Worm (Caenorhabditis elegans) whole organism, mixed stage, embryonic: ENCODE results near the gene oac-31.

Source experiments
- M03D4.4 ChIP-seq: sonication (generic microtip); optimal IDR thresholded peaks from 2 replicates; lab custom pipeline; 2017; ENCODE audit warnings: mild to moderate bottlenecking, missing genetic modification characterization, missing compliant biosample characterization
- bed-3 ChIP-seq: fragments of 200-800 bp; sonication (Bioruptor generic); optimal IDR thresholded peaks from 3 replicates; lab custom pipeline; 2018; ENCODE audit warnings: mild to moderate bottlenecking, missing genetic modification characterization, moderate library complexity, missing compliant biosample characterization
- blmp-1 ChIP-seq: fragments of 150-350 bp; optimal IDR thresholded peaks from 2 replicates; lab custom pipeline; 2014; ENCODE audit warnings: missing biosample characterization, missing genetic modification characterization
- ceh-43 ChIP-seq: fragments of 200-800 bp; sonication (Bioruptor generic); optimal IDR thresholded peaks from 2 replicates; lab custom pipeline; 2018; ENCODE audit warnings: mild to moderate bottlenecking, missing genetic modification characterization, moderate library complexity, missing compliant biosample characterization
- ceh-83 ChIP-seq: fragments of 200-800 bp; sonication (Bioruptor generic); optimal IDR thresholded peaks from 2 replicates; lab custom pipeline; 2018; ENCODE audit warnings: mild to moderate bottlenecking, missing genetic modification characterization, missing compliant biosample characterization
- ces-1 ChIP-seq: fragments of 150-350 bp; optimal IDR thresholded peaks from 2 replicates; lab custom pipeline; 2014; ENCODE audit warnings: missing biosample characterization, missing genetic modification reagents, missing genetic modification characterization
- cnd-1 ChIP-seq: fragments of 200-800 bp; sonication (Bioruptor generic); optimal IDR thresholded peaks from 2 replicates; lab custom pipeline; 2018; ENCODE audit warnings: mild to moderate bottlenecking, missing genetic modification characterization, missing compliant biosample characterization
- drap-1 ChIP-seq: fragments of 200-800 bp; sonication (Bioruptor generic); optimal IDR thresholded peaks from 3 replicates; lab custom pipeline; 2018; ENCODE audit warnings: mild to moderate bottlenecking, missing genetic modification characterization, missing compliant biosample characterization
- elt-1 ChIP-seq: sonication (generic microtip); optimal IDR thresholded peaks from 2 replicates; lab custom pipeline; 2017; ENCODE audit warnings: missing genetic modification characterization, mild to moderate bottlenecking, missing compliant biosample characterization, antibody characterized with exemption, moderate library complexity, borderline replicate concordance; ENCODE audit not compliant: insufficient read depth
- flh-1 ChIP-seq: fragments of 200-800 bp; sonication (Bioruptor generic); optimal IDR thresholded peaks from 2 replicates; lab custom pipeline; 2018; ENCODE audit warnings: mild to moderate bottlenecking, missing genetic modification characterization, moderate library complexity, missing compliant biosample characterization
- ham-2 ChIP-seq: fragments of 200-800 bp; sonication (Bioruptor generic); optimal IDR thresholded peaks from 2 replicates; lab custom pipeline; 2018; ENCODE audit warnings: mild to moderate bottlenecking, missing genetic modification characterization, missing compliant biosample characterization
- hlh-1 ChIP-seq: fragments of 150-350 bp; optimal IDR thresholded peaks from 2 replicates; lab custom pipeline; 2014; ENCODE audit warnings: missing biosample characterization, missing genetic modification reagents, missing genetic modification characterization
- lin-13 ChIP-seq: fragments of 150-350 bp; optimal IDR thresholded peaks from 2 replicates; lab custom pipeline; 2014; ENCODE audit warnings: missing biosample characterization, missing genetic modification characterization
- lin-32 ChIP-seq: fragments of 200-800 bp; sonication (Bioruptor generic); optimal IDR thresholded peaks from 2 replicates; lab custom pipeline; 2018; ENCODE audit warnings: mild to moderate bottlenecking, missing genetic modification characterization, missing compliant biosample characterization
- mab-5 ChIP-seq: fragments of 150-350 bp; optimal IDR thresholded peaks from 2 replicates; lab custom pipeline; 2014; ENCODE audit warnings: missing biosample characterization, missing genetic modification characterization
- mep-1 ChIP-seq: fragments of 150-350 bp; optimal IDR thresholded peaks from 2 replicates; lab custom pipeline; 2017; ENCODE audit warnings: missing biosample characterization, missing genetic modification reagents, missing genetic modification characterization, inconsistent platforms
- mls-2 ChIP-seq: sonication (generic microtip); optimal IDR thresholded peaks from 2 replicates; lab custom pipeline; 2016; ENCODE audit warnings: mild to moderate bottlenecking, missing genetic modification characterization, moderate library complexity, missing compliant biosample characterization
- nhr-12 ChIP-seq: fragments of 150-350 bp; optimal IDR thresholded peaks from 2 replicates; lab custom pipeline; 2014; ENCODE audit warnings: missing biosample characterization, missing genetic modification characterization
- nhr-2 ChIP-seq: fragments of 150-350 bp; optimal IDR thresholded peaks from 2 replicates; lab custom pipeline; 2014; ENCODE audit warnings: missing biosample characterization, missing genetic modification characterization
- nhr-237 ChIP-seq: fragments of 150-350 bp; optimal IDR thresholded peaks from 2 replicates; lab custom pipeline; 2014; ENCODE audit warnings: missing biosample characterization, missing genetic modification characterization
- nhr-28 ChIP-seq: fragments of 150-350 bp; optimal IDR thresholded peaks from 2 replicates; lab custom pipeline; 2014; ENCODE audit warnings: missing biosample characterization, missing genetic modification characterization
- nhr-76 ChIP-seq: sonication (generic microtip); optimal IDR thresholded peaks from 2 replicates; lab custom pipeline; 2017; ENCODE audit warnings: missing biosample characterization, missing genetic modification characterization
- pha-4 ChIP-seq: fragments of 150-350 bp; optimal IDR thresholded peaks from 2 replicates; lab custom pipeline; 2018; ENCODE audit warnings: missing biosample characterization, missing genetic modification reagents, missing genetic modification characterization
- snpc-4 ChIP-seq: fragments of 150-350 bp; optimal IDR thresholded peaks from 2 replicates; lab custom pipeline; 2014; ENCODE audit warnings: missing biosample characterization, missing genetic modification characterization
- sptf-1 ChIP-seq: sonication (generic microtip); optimal IDR thresholded peaks from 2 replicates; lab custom pipeline; 2017; ENCODE audit warnings: mild to moderate bottlenecking, missing genetic modification characterization, moderate library complexity, missing compliant biosample characterization
- tbx-8 ChIP-seq: fragments of 200-800 bp; sonication (Bioruptor generic); optimal IDR thresholded peaks from 2 replicates; lab custom pipeline; 2018; ENCODE audit warnings: mild to moderate bottlenecking, missing genetic modification characterization, moderate library complexity, missing compliant biosample characterization
- unc-120 ChIP-seq: sonication (generic microtip); optimal IDR thresholded peaks from 2 replicates; lab custom pipeline; 2017; ENCODE audit warnings: missing genetic modification characterization, missing compliant biosample characterization; ENCODE audit not compliant: poor library complexity, severe bottlenecking
- unc-39 ChIP-seq: fragments of 150-350 bp; optimal IDR thresholded peaks from 2 replicates; lab custom pipeline; 2014; ENCODE audit warnings: missing biosample characterization, missing genetic modification characterization
- unc-62 ChIP-seq: fragments of 150-350 bp; optimal IDR thresholded peaks from 2 replicates; lab custom pipeline; 2014; ENCODE audit warnings: missing biosample characterization, missing genetic modification reagents, missing genetic modification characterization
- zip-8 ChIP-seq: fragments of 150-350 bp; optimal IDR thresholded peaks from 2 replicates; lab custom pipeline; 2014; ENCODE audit warnings: missing biosample characterization, missing genetic modification characterization
- ztf-11 ChIP-seq: fragments of 150-350 bp; optimal IDR thresholded peaks from 2 replicates; lab custom pipeline; 2014; ENCODE audit warnings: missing biosample characterization, missing genetic modification characterization

The oac-31 gene

ce11 chrV:1578572-1579230, 37.0 kb upstream of the oac-31 start:
- TF ChIP-seq cnd-1 (tag; lab: Kevin White, UChicago): peak; percentile 26
- no peak for TF ChIP-seq hlh-1 (tag; lab: Kevin White, UChicago)
- peak; percentile 88 for TF ChIP-seq nhr-2 (tag; lab: Kevin White, UChicago)
- peak; percentile 65 for TF ChIP-seq ham-2 (GFP tag; lab: Kevin White, UChicago)
- TF ChIP-seq M03D4.4 (tag; lab: Kevin White, UChicago): peak; percentile 23
- peak; percentile 34 for TF ChIP-seq ztf-11 (tag; lab: Kevin White, UChicago)
- TF ChIP-seq unc-39: no peak
- TF ChIP-seq zip-8 (tag; lab: Kevin White, UChicago): peak; percentile 87

DNA sequence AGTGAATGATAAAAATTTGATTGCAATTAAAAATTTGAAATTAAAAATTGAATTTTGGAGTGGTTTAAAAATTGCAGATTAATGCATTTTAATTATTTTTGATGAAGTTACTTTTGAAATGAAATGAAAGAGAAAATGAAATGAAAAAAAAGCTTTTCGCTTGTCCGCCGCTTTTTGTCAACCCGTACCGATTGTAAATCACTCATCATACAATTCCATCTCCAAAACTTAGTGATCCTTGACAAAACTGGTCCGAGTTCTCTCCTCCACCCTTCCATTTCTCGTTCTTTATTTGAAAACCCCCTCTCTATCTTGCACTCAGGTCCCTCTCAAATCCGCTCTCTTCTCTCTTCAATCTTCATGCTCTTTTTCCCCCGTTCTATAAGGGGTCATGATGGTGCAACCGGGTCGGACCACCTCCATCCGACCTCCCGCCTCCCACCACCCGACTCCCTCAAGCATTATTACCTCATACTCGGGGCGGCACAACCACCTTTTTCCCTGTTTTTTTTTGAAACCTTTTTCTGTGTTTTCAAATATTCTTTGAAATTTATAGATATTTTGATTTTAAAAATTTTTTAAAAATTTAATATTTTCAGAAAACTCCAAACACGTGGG, 35.5 kb upstream of the oac-31 start:
- TF ChIP-seq pha-4 (tag; lab: Kevin White, UChicago) (no peak), lin-32 (GFP tag; lab: Kevin White, UChicago) (no peak), drap-1 (GFP tag; lab: Kevin White, UChicago) (no peak), mls-2 (tag; lab: Kevin White, UChicago) (no peak), M03D4.4 (tag; lab: Kevin White, UChicago) (peak; percentile 49), unc-62 (no peak), ceh-83 (GFP tag; lab: Kevin White, UChicago) (peak; percentile 32), nhr-237 (tag; lab: Kevin White, UChicago) (no peak), ceh-43 (peak; percentile 24), nhr-2 (tag; lab: Kevin White, UChicago) (peak; percentile 72), elt-1 (tag; lab: Kevin White, UChicago) (no peak)

- TF ChIP-seq snpc-4 (tag; lab: Kevin White, UChicago) (no peak), ces-1 (no peak), drap-1 (GFP tag; lab: Kevin White, UChicago) (no peak), tbx-8 (GFP tag; lab: Kevin White, UChicago) (no peak), sptf-1 (tag; lab: Kevin White, UChicago) (no peak), M03D4.4 (tag; lab: Kevin White, UChicago) (peak; percentile 44), mab-5 (tag; lab: Kevin White, UChicago) (peak; percentile 8), flh-1 (GFP tag; lab: Kevin White, UChicago) (no peak), unc-120 (tag; lab: Kevin White, UChicago) (peak; percentile 46), nhr-76 (tag; lab: Kevin White, UChicago) (no peak), mep-1 (tag; lab: Kevin White, UChicago) (peak; percentile 37), lin-13 (tag; lab: Kevin White, UChicago) (peak; percentile 36), cnd-1 (tag; lab: Kevin White, UChicago) (peak; percentile 91), hlh-1 (tag; lab: Kevin White, UChicago) (peak; percentile 98), mls-2 (tag; lab: Kevin White, UChicago) (no peak), pha-4 (tag; lab: Kevin White, UChicago) (no peak), lin-32 (GFP tag; lab: Kevin White, UChicago) (peak; percentile 52), nhr-12 (tag; lab: Kevin White, UChicago) (no peak), nhr-237 (tag; lab: Kevin White, UChicago) (no peak), unc-62 (peak; percentile 86), bed-3 (GFP tag; lab: Kevin White, UChicago) (no peak), nhr-28 (tag; lab: Kevin White, UChicago) (no peak)
These were observed 33.9 kb upstream of the oac-31 start for ce11 chrV:1575493-1576084.

- TF ChIP-seq ces-1 (no peak), pha-4 (tag; lab: Kevin White, UChicago) (no peak), bed-3 (GFP tag; lab: Kevin White, UChicago) (no peak), drap-1 (GFP tag; lab: Kevin White, UChicago) (no peak), nhr-2 (tag; lab: Kevin White, UChicago) (peak; percentile 91), blmp-1 (tag; lab: Kevin White, UChicago) (no peak), unc-120 (tag; lab: Kevin White, UChicago) (no peak), zip-8 (tag; lab: Kevin White, UChicago) (peak; percentile 57), cnd-1 (tag; lab: Kevin White, UChicago) (no peak), hlh-1 (tag; lab: Kevin White, UChicago) (no peak), tbx-8 (GFP tag; lab: Kevin White, UChicago) (no peak), mep-1 (tag; lab: Kevin White, UChicago) (no peak), lin-13 (tag; lab: Kevin White, UChicago) (no peak), elt-1 (tag; lab: Kevin White, UChicago) (no peak)
- TF ChIP-seq, all 35 proteins: peak for 2
These were observed 32.9 kb upstream of the oac-31 start for ce11 chrV:1574599-1574998.
